Worm (Caenorhabditis elegans): ENCODE results near the gene srsx-34.

The srsx-34 gene

DNA sequence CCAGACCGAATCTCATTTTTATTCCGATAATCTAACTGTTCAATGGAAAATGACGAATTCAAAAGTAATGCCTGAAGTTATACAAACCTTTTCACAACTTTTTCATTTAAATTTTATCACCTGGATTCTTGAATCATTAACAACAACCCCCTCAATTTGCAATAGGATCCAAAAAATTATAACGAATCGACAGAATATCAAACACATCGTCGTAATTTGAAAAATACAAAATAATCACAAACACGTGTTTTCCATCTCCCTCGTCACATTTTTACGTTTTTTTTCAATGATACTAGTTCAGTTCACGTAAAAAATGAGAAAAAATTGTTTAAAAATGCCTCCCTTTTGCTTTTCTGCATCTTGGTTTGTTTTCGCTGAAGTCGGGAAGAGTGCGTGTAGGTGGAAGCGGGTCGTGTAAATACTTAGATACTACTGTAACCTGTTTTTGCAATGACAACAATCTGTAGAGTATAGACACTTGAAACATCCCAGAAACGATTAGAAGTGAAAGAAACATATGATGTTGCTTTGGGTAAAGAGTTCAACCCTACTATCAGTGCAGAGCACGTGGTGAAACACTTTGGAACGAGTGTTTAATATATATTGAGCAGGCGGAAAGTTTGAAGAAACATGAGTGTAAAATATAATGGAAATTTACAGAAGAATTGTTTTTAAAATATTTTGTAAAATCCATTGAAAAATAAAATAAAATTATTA lies 37.7 kb downstream of the srsx-34 start, which contains the start of gene oac-50:
oac-50 (minus strand) TSS at position 219 of the 717 bp plus-strand sequence.
- no peak for TF ChIP-seq nhr-11 (tag; optimal IDR thresholded peaks at IDR 0.05)
- no peak for TF ChIP-seq zip-5 (tag; optimal IDR thresholded peaks at IDR 0.05)
- no peak for TF ChIP-seq nhr-232 (tag; optimal IDR thresholded peaks at IDR 0.05)
- TF ChIP-seq ttx-3 (tag; optimal IDR thresholded peaks at IDR 0.05): no peak
- no peak for TF ChIP-seq hlh-15 (tag; optimal IDR thresholded peaks at IDR 0.05)
- TF ChIP-seq tbx-2 (tag; optimal IDR thresholded peaks at IDR 0.05): no peak
- no peak for TF ChIP-seq ceh-2 (tag; optimal IDR thresholded peaks at IDR 0.05)
- TF ChIP-seq elt-2 (tag; optimal IDR thresholded peaks at IDR 0.05): no peak
- TF ChIP-seq ceh-24 (tag; optimal IDR thresholded peaks at IDR 0.05): no peak
- TF ChIP-seq ref-2 (tag; optimal IDR thresholded peaks at IDR 0.05): no peak
- no peak for TF ChIP-seq unc-55 (GFP tag; optimal IDR thresholded peaks at IDR 0.05)
- TF ChIP-seq K09A11.1 (tag; optimal IDR thresholded peaks at IDR 0.05; ENCODE audit: insufficient read depth): no peak
- no peak for TF ChIP-seq ama-1 (optimal IDR thresholded peaks at IDR 0.05)
- no peak for TF ChIP-seq sdc-2 (tag; optimal IDR thresholded peaks at IDR 0.05)

DNA sequence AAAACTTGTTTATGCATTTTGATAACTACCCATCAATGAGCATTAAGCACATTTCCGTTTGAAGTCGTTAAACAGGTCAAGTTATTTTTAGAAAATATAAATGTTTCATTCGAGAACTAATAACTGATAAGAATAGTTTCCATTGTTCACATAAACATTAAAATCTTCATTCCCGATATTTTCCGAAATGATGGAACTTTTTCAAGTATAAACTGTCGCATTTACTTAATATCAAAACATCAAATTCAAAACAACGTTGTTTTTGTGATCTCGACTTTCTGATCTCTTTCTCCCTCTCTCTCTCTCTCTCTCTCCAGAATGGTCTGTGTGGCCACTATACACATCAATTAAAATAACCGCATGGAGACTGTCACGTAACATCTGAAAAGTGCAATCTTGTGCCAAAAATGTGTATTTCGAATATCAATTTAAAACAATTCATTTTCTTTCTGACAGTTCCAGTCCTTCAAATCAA lies 38.6 kb downstream of the srsx-34 start:
- no peak for TF ChIP-seq elt-2 (tag; optimal IDR thresholded peaks at IDR 0.05)
- TF ChIP-seq nhr-11 (tag; optimal IDR thresholded peaks at IDR 0.05): no peak
- no peak for TF ChIP-seq dve-1 (tag; optimal IDR thresholded peaks at IDR 0.05)
- TF ChIP-seq nfya-1 (tag; optimal IDR thresholded peaks at IDR 0.05): no peak
- TF ChIP-seq K02D7.2 (tag; optimal IDR thresholded peaks at IDR 0.05): no peak
- TF ChIP-seq sox-4 (tag; optimal IDR thresholded peaks at IDR 0.05): no peak
- no peak for TF ChIP-seq pros-1 (tag; optimal IDR thresholded peaks at IDR 0.05)
- no peak for TF ChIP-seq ets-4 (tag; optimal IDR thresholded peaks at IDR 0.05)
- TF ChIP-seq ahr-1 (tag; optimal IDR thresholded peaks at IDR 0.05): no peak
- TF ChIP-seq pag-3 (tag; optimal IDR thresholded peaks at IDR 0.05; ENCODE audit: borderline replicate concordance): no peak
- no peak for TF ChIP-seq eyg-1 (tag; optimal IDR thresholded peaks at IDR 0.05)
- TF ChIP-seq ceh-48 (tag; optimal IDR thresholded peaks at IDR 0.05): no peak

DNA sequence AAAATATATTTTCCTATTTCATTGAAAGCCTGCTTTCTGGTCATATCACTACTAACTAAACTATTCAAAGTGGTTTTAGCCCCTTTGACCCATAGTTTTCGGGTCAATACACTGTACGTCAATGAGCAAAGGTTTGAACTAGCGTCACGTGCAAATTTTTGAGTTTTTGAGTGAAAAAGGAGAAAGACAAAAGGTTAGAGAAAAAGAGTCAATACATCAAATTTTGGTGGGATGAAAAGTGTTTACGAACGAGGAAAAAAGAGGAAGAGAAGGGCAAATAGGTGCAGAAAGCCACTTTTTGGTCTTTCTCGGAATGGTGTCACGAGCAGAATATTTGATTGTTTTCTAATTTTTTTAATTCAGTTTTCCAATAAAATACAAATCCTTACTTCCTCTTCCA lies 40.0 kb downstream of the srsx-34 start:
- no peak for TF ChIP-seq unc-3 (GFP tag; conservative IDR thresholded peaks at IDR 0.05)
- TF ChIP-seq unc-3 (tag; optimal IDR thresholded peaks at IDR 0.05): no peak
- no peak for TF ChIP-seq elt-2 (tag; optimal IDR thresholded peaks at IDR 0.05)
- TF ChIP-seq fkh-10 (GFP tag; optimal IDR thresholded peaks at IDR 0.05): no peak
- no peak for TF ChIP-seq ceh-31 (tag; optimal IDR thresholded peaks at IDR 0.05)
- no peak for TF ChIP-seq pax-1 (tag; optimal IDR thresholded peaks at IDR 0.05)
- no peak for TF ChIP-seq hlh-30 (tag; optimal IDR thresholded peaks at IDR 0.05; ENCODE audit: insufficient read depth)

DNA sequence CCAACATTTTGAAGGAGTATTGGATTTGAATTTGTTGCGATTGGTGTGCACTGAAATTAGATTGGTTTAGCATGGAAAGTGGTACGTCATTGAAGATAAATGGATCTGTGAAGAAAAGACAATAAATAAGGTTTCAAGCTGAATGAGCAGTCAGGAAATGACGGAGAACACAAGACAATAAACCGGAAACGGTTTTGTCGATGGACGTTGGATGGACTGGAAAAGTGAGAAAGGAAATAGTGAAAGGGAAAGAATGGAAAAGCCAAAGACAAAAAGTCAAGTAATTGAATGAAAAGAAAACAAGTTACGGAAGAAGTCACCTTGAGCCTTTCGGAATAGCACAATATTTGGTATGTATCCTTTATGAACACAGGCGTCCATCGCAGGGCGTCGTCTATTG lies 40.5 kb downstream of the srsx-34 start, which contains the start of gene T27E4.7:
T27E4.7 (minus strand) TSS at position 50 of the 400 bp plus-strand sequence.
- TF ChIP-seq ceh-31 (tag; optimal IDR thresholded peaks at IDR 0.05): no peak
- TF ChIP-seq C08G9.2 (tag; optimal IDR thresholded peaks at IDR 0.05): no peak
- no peak for TF ChIP-seq gmeb-2 (tag; optimal IDR thresholded peaks at IDR 0.05)
- no peak for TF ChIP-seq unc-86 (tag; optimal IDR thresholded peaks at IDR 0.05)
- TF ChIP-seq pax-1 (tag; optimal IDR thresholded peaks at IDR 0.05): no peak
- no peak for TF ChIP-seq rnt-1 (tag; optimal IDR thresholded peaks at IDR 0.05)
- TF ChIP-seq K02D7.2 (tag; optimal IDR thresholded peaks at IDR 0.05): no peak
- TF ChIP-seq unc-42 (tag; optimal IDR thresholded peaks at IDR 0.05): no peak
- TF ChIP-seq unc-3 (GFP tag; conservative IDR thresholded peaks at IDR 0.05): no peak
- TF ChIP-seq unc-3 (tag; optimal IDR thresholded peaks at IDR 0.05): no peak
- no peak for TF ChIP-seq hlh-8 (tag; optimal IDR thresholded peaks at IDR 0.05)
- TF ChIP-seq fkh-6 (tag; optimal IDR thresholded peaks at IDR 0.05): no peak
- TF ChIP-seq fax-1 (tag; optimal IDR thresholded peaks at IDR 0.05): no peak
- TF ChIP-seq tbx-7 (tag; optimal IDR thresholded peaks at IDR 0.05): no peak

All from whole organism, late embryonic.